Worm (Caenorhabditis elegans) whole organism, early embryonic: ENCODE results near the gene T03D3.5.

Experiments
- aly-1 ChIP-seq: sonication (generic microtip); optimal IDR thresholded peaks from 2 replicates; lab custom pipeline; 2016; ENCODE audit warnings: missing genetic modification characterization, missing compliant biosample characterization
- ama-1 ChIP-seq: fragments of 150-350 bp; optimal IDR thresholded peaks from 2 replicates; lab custom pipeline; 2014
- ceh-13 ChIP-seq: fragments of 200-800 bp; sonication (Bioruptor generic); optimal IDR thresholded peaks from 2 replicates; lab custom pipeline; 2018; ENCODE audit warnings: mild to moderate bottlenecking, missing genetic modification characterization, missing compliant biosample characterization
- ets-7 ChIP-seq: sonication (generic microtip); optimal IDR thresholded peaks from 2 replicates; lab custom pipeline; 2016; ENCODE audit warnings: missing genotype, missing genetic modification characterization, missing compliant biosample characterization
- flt-1 ChIP-seq: fragments of 200-800 bp; sonication (Bioruptor generic); IDR thresholded peaks from 2 replicates; pipeline ENCODE4 v1.3.6; 2022; ENCODE audit warnings: missing genetic modification characterization, missing compliant biosample characterization
- hnd-1 ChIP-seq: sonication (generic microtip); optimal IDR thresholded peaks from 2 replicates; lab custom pipeline; 2016; ENCODE audit warnings: missing genetic modification characterization, missing compliant biosample characterization
- pes-1 ChIP-seq: fragments of 200-800 bp; sonication (Bioruptor generic); IDR thresholded peaks from 2 replicates; pipeline ENCODE4 v1.3.6; 2022; ENCODE audit warnings: missing genetic modification reagents, missing genetic modification characterization, missing compliant biosample characterization
- scrt-1 ChIP-seq: fragments of 200-800 bp; sonication (Bioruptor generic); IDR thresholded peaks from 2 replicates; pipeline ENCODE4 v1.3.6; 2022; ENCODE audit warnings: missing genetic modification characterization, missing compliant biosample characterization
- sea-1 ChIP-seq: fragments of 200-800 bp; sonication (Bioruptor generic); conservative IDR thresholded peaks from 2 replicates; pipeline ENCODE4 v1.3.6; 2022; ENCODE audit warnings: missing genetic modification characterization, missing compliant biosample characterization
- tra-4 ChIP-seq: sonication (generic microtip); optimal IDR thresholded peaks from 2 replicates; lab custom pipeline; 2017; ENCODE audit warnings: missing genetic modification characterization, missing compliant biosample characterization

- TF ChIP-seq ets-7 = no peak
- no peak for TF ChIP-seq aly-1 (tag; lab: Kevin White, UChicago)
- no peak for TF ChIP-seq pes-1 (GFP tag; lab: Robert Waterston, UW)
- no peak for TF ChIP-seq scrt-1 (GFP tag; lab: Robert Waterston, UW)
- no peak for TF ChIP-seq hnd-1
- TF ChIP-seq ama-1 (lab: Kevin White, UChicago) = no peak
- TF ChIP-seq ceh-13 = no peak
- no peak for TF ChIP-seq flt-1
- TF ChIP-seq sea-1 (GFP tag; lab: Robert Waterston, UW) = no peak
- no peak for TF ChIP-seq tra-4 (tag; lab: Kevin White, UChicago)
These were observed 9.9 kb upstream of the T03D3.5 start, which contains the start of gene srj-45 for ce11 chrV:2836501-2836900.
